Worm (Caenorhabditis elegans) whole organism, L3 larva: ENCODE data around the gene R05H10.1.

Experiments
- R02D3.7 ChIP-seq: fragments of 150-350 bp; optimal IDR thresholded peaks from 2 replicates; lab custom pipeline; 2014; ENCODE audit warnings: missing biosample characterization, missing genetic modification characterization
- ZK546.5 ChIP-seq: sonication (generic microtip); optimal IDR thresholded peaks from 2 replicates; lab custom pipeline; 2017; ENCODE audit warnings: missing biosample characterization, missing genetic modification characterization
- aly-2 ChIP-seq: fragments of 150-350 bp; optimal IDR thresholded peaks from 2 replicates; lab custom pipeline; 2014; ENCODE audit warnings: missing biosample characterization, missing genetic modification characterization
- ama-1 ChIP-seq: fragments of 150-350 bp; optimal IDR thresholded peaks from 2 replicates; lab custom pipeline; 2018
- ceh-16 ChIP-seq: sonication (generic microtip); optimal IDR thresholded peaks from 2 replicates; lab custom pipeline; 2017; ENCODE audit warnings: missing biosample characterization, missing genetic modification characterization
- ceh-28 ChIP-seq: fragments of 150-350 bp; optimal IDR thresholded peaks from 2 replicates; lab custom pipeline; 2014; ENCODE audit warnings: missing biosample characterization, missing genetic modification reagents, missing genetic modification characterization
- ceh-82 ChIP-seq: fragments of 150-350 bp; optimal IDR thresholded peaks from 2 replicates; lab custom pipeline; 2014; ENCODE audit warnings: missing biosample characterization, missing genetic modification characterization
- ceh-9 ChIP-seq: sonication (generic microtip); optimal IDR thresholded peaks from 2 replicates; lab custom pipeline; 2018; ENCODE audit warnings: missing biosample characterization, missing genetic modification characterization
- daf-12 ChIP-seq: fragments of 150-350 bp; optimal IDR thresholded peaks from 2 replicates; lab custom pipeline; 2014; ENCODE audit warnings: missing biosample characterization, missing genetic modification reagents, missing genetic modification characterization
- egl-27 ChIP-seq: sonication (generic microtip); optimal IDR thresholded peaks from 4 replicates; lab custom pipeline; 2017; ENCODE audit warnings: missing biosample characterization, missing genetic modification reagents, missing genetic modification characterization
- egl-5 ChIP-seq: fragments of 150-350 bp; optimal IDR thresholded peaks from 2 replicates; lab custom pipeline; 2017; ENCODE audit warnings: missing biosample characterization, missing genetic modification reagents, missing genetic modification characterization, inconsistent platforms
- elt-1 ChIP-seq: fragments of 150-350 bp; optimal IDR thresholded peaks from 2 replicates; lab custom pipeline; 2014; ENCODE audit warnings: missing biosample characterization, missing genetic modification characterization
- elt-2 ChIP-seq: sonication (generic microtip); optimal IDR thresholded peaks from 2 replicates; lab custom pipeline; 2016; ENCODE audit warnings: missing genetic modification reagents, mild to moderate bottlenecking, missing genetic modification characterization, missing compliant biosample characterization
- elt-3 ChIP-seq, 3 experiments: fragments of 150-350 bp in 1 of 3; sonication (generic microtip) in 2 of 3; optimal IDR thresholded peaks; 2 replicates in 2 of 3; 4 replicates in 1 of 3; lab custom pipeline; 2014 to 2017; ENCODE audit warnings: missing biosample characterization in 3 of 3, missing genetic modification characterization in 3 of 3
- eor-1 ChIP-seq, 2 experiments: fragments of 150-350 bp; optimal IDR thresholded peaks; 2 replicates each; lab custom pipeline; 2014 to 2018; ENCODE audit warnings: missing biosample characterization in 2 of 2, missing genetic modification characterization in 2 of 2
- fkh-10 ChIP-seq: sonication (generic microtip); optimal IDR thresholded peaks from 2 replicates; lab custom pipeline; 2017; ENCODE audit warnings: missing biosample characterization, missing genetic modification reagents, missing genetic modification characterization
- fkh-2 ChIP-seq: fragments of 150-350 bp; optimal IDR thresholded peaks from 2 replicates; lab custom pipeline; 2014; ENCODE audit warnings: missing biosample characterization, missing genetic modification reagents, missing genetic modification characterization
- fos-1 ChIP-seq: fragments of 150-350 bp; optimal IDR thresholded peaks from 2 replicates; lab custom pipeline; 2014; ENCODE audit warnings: missing biosample characterization, missing genetic modification characterization
- hmg-11 ChIP-seq: sonication (generic microtip); optimal IDR thresholded peaks from 2 replicates; lab custom pipeline; 2016; ENCODE audit warnings: missing genetic modification characterization, missing compliant biosample characterization
- jun-1 ChIP-seq: fragments of 150-350 bp; optimal IDR thresholded peaks from 2 replicates; lab custom pipeline; 2014; ENCODE audit warnings: missing biosample characterization, missing genetic modification reagents, missing genetic modification characterization
- lin-15B ChIP-seq: fragments of 150-350 bp; optimal IDR thresholded peaks from 2 replicates; lab custom pipeline; 2014; ENCODE audit warnings: missing biosample characterization, missing genetic modification characterization
- lin-39 ChIP-seq: fragments of 150-350 bp; optimal IDR thresholded peaks from 2 replicates; lab custom pipeline; 2018; ENCODE audit warnings: missing biosample characterization, missing genetic modification reagents, missing genetic modification characterization
- lsy-12 ChIP-seq: sonication (generic microtip); optimal IDR thresholded peaks from 2 replicates; lab custom pipeline; 2016; ENCODE audit warnings: mild to moderate bottlenecking, missing genetic modification characterization, missing compliant biosample characterization
- mdl-1 ChIP-seq: fragments of 150-350 bp; optimal IDR thresholded peaks from 2 replicates; lab custom pipeline; 2014; ENCODE audit warnings: missing biosample characterization, missing genetic modification characterization
- mml-1 ChIP-seq: fragments of 150-350 bp; sonication (generic microtip); optimal IDR thresholded peaks from 3 replicates; lab custom pipeline; 2014; ENCODE audit warnings: missing biosample characterization, missing genetic modification characterization
- nfya-1 ChIP-seq: sonication (generic microtip); optimal IDR thresholded peaks from 2 replicates; lab custom pipeline; 2017; ENCODE audit warnings: missing genetic modification characterization, mild to moderate bottlenecking, missing compliant biosample characterization, antibody characterized with exemption, moderate library complexity; ENCODE audit not compliant: insufficient read depth
- nhr-11 ChIP-seq: fragments of 150-350 bp; optimal IDR thresholded peaks from 2 replicates; lab custom pipeline; 2014; ENCODE audit warnings: missing biosample characterization, missing genetic modification characterization
- nhr-12 ChIP-seq: fragments of 150-350 bp; optimal IDR thresholded peaks from 2 replicates; lab custom pipeline; 2014; ENCODE audit warnings: missing biosample characterization, missing genetic modification characterization
- nhr-23 ChIP-seq: fragments of 150-350 bp; optimal IDR thresholded peaks from 2 replicates; lab custom pipeline; 2014; ENCODE audit warnings: missing biosample characterization, missing genetic modification reagents, missing genetic modification characterization
- nhr-237 ChIP-seq: fragments of 150-350 bp; optimal IDR thresholded peaks from 2 replicates; lab custom pipeline; 2014; ENCODE audit warnings: missing biosample characterization, missing genetic modification characterization
- nhr-25 ChIP-seq: sonication (generic microtip); optimal IDR thresholded peaks from 2 replicates; lab custom pipeline; 2017; ENCODE audit warnings: missing biosample characterization, missing genetic modification characterization
- nhr-28 ChIP-seq: fragments of 150-350 bp; optimal IDR thresholded peaks from 2 replicates; lab custom pipeline; 2014; ENCODE audit warnings: missing biosample characterization, missing genetic modification characterization
- nhr-43 ChIP-seq: sonication (generic microtip); optimal IDR thresholded peaks from 2 replicates; lab custom pipeline; 2016; ENCODE audit warnings: mild to moderate bottlenecking, missing genetic modification characterization, missing compliant biosample characterization; ENCODE audit not compliant: poor library complexity, severe bottlenecking
- nhr-67 ChIP-seq: fragments of 150-350 bp; optimal IDR thresholded peaks from 2 replicates; lab custom pipeline; 2014; ENCODE audit warnings: missing biosample characterization, missing genetic modification characterization
- nhr-76 ChIP-seq: fragments of 150-350 bp; sonication (generic microtip); optimal IDR thresholded peaks from 5 replicates; lab custom pipeline; 2014; ENCODE audit warnings: missing biosample characterization, missing genetic modification characterization
- nhr-77 ChIP-seq: fragments of 150-350 bp; optimal IDR thresholded peaks from 2 replicates; lab custom pipeline; 2014; ENCODE audit warnings: missing biosample characterization, missing genetic modification characterization
- pha-4 ChIP-seq: fragments of 150-350 bp; optimal IDR thresholded peaks from 2 replicates; lab custom pipeline; 2014; ENCODE audit warnings: missing biosample characterization, missing genetic modification reagents, missing genetic modification characterization
- pqm-1 ChIP-seq: fragments of 150-350 bp; optimal IDR thresholded peaks from 2 replicates; lab custom pipeline; 2017; ENCODE audit warnings: missing biosample characterization, missing genetic modification characterization, inconsistent platforms
- sea-2 ChIP-seq: fragments of 150-350 bp; sonication (generic microtip); optimal IDR thresholded peaks from 4 replicates; lab custom pipeline; 2014; ENCODE audit warnings: missing biosample characterization, missing genetic modification reagents, missing genetic modification characterization
- skn-1 ChIP-seq: fragments of 150-350 bp; optimal IDR thresholded peaks from 2 replicates; lab custom pipeline; 2014; ENCODE audit warnings: missing biosample characterization, missing genetic modification characterization
- snpc-4 ChIP-seq: fragments of 150-350 bp; optimal IDR thresholded peaks from 2 replicates; lab custom pipeline; 2014; ENCODE audit warnings: missing biosample characterization, missing genetic modification characterization
- tbx-2 ChIP-seq: sonication (generic microtip); optimal IDR thresholded peaks from 2 replicates; lab custom pipeline; 2016; ENCODE audit warnings: mild to moderate bottlenecking, missing genetic modification characterization, missing compliant biosample characterization
- unc-39 ChIP-seq: sonication (generic microtip); optimal IDR thresholded peaks from 4 replicates; lab custom pipeline; 2017; ENCODE audit warnings: missing biosample characterization, missing genetic modification characterization
- unc-62 ChIP-seq: fragments of 150-350 bp; sonication (generic microtip); optimal IDR thresholded peaks from 4 replicates; lab custom pipeline; 2014; ENCODE audit warnings: missing biosample characterization, missing genetic modification reagents, missing genetic modification characterization
- zag-1 ChIP-seq: fragments of 150-350 bp; optimal IDR thresholded peaks from 2 replicates; lab custom pipeline; 2014; ENCODE audit warnings: missing biosample characterization, missing genetic modification characterization
- ztf-11 ChIP-seq: fragments of 150-350 bp; optimal IDR thresholded peaks from 2 replicates; lab custom pipeline; 2014; ENCODE audit warnings: missing biosample characterization, missing genetic modification characterization
- ztf-4 ChIP-seq: fragments of 150-350 bp; optimal IDR thresholded peaks from 2 replicates; lab custom pipeline; 2014; ENCODE audit warnings: missing biosample characterization, missing genetic modification characterization

R05H10.1 gene

DNA sequence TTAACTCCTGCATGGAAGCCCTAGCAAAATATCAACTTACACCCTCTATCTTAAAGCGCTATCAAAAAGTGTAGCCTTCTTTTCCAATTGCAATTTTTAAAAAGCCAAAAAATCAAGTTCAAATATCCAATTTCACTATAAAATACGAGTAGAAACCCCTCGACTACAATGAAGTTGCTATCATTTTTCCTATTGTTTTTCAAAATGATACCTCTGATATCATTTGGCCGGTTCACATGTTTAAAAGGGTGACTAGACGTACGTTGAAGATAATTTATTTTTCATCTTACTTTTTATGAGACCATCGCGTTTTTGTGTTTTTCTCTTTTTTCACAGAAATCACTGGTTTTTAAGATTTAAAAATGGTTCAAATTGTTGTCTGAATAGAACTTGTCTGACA is at the start of gene R05H10.1:
TSS of gene R05H10.1 (plus strand) at position 334 of the 400 bp plus-strand sequence.
- TF ChIP-seq nfya-1 (tag; lab: Kevin White, UChicago) = no peak
- TF ChIP-seq ztf-4 (tag; lab: Kevin White, UChicago) = no peak
- no peak for TF ChIP-seq daf-12 (tag; lab: Kevin White, UChicago)
- no peak for TF ChIP-seq ceh-82 (tag; lab: Kevin White, UChicago)
- TF ChIP-seq pha-4 (tag; lab: Kevin White, UChicago) = no peak
- no peak for TF ChIP-seq mml-1 (tag; lab: Kevin White, UChicago)
- TF ChIP-seq elt-3 (tag; optimal IDR thresholded peaks at IDR 0.05; lab: Kevin White, UChicago) = no peak
- TF ChIP-seq snpc-4 (tag; lab: Kevin White, UChicago) = no peak
- no peak for TF ChIP-seq fos-1 (tag; lab: Kevin White, UChicago)
- TF ChIP-seq mdl-1 = no peak
- no peak for TF ChIP-seq nhr-11
- TF ChIP-seq eor-1 (tag; optimal IDR thresholded peaks at IDR 0.05; lab: Kevin White, UChicago) = no peak
- TF ChIP-seq ZK546.5 (tag; lab: Kevin White, UChicago) = no peak

DNA sequence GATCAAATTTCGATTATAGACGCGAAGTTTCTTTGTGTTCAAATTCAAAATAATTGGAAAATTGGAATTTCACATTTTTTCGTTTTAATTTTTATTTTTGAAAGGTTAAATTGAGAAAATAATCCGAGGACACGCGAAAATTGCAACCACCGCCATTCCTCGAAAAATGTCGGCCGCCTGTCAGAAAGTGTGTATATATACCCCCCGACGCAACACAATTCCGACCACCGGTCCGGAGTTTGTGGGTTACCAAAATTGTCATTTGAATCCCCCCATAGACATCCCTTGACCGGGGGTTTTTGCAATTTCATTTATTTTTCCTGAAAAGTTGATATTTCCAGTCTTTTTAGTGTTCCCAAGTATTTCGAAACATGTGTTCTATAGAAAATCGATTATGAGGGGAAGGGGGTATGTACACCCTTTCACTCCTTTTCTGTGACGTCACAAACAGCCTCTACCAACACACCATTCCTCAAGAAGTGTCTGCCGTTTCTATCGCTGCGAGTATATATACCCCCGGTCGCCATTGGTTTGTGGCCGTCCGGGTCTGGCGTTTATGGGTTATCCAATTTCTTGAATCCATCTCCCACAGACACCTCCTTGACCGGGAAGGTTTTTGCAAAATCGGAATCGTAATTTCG is 47.2 kb upstream of the R05H10.1 start, which contains the start of gene W01D2.3:
TSS of gene W01D2.3 (minus strand) at position 51 of the 641 bp plus-strand sequence.
- TF ChIP-seq skn-1 (tag; lab: Kevin White, UChicago) = peak; percentile 35
- TF ChIP-seq nhr-67 = no peak
- peak; percentile 43 for TF ChIP-seq elt-2 (tag; lab: Kevin White, UChicago)
- peak; percentile 91 for TF ChIP-seq nhr-77 (tag; lab: Kevin White, UChicago)
- peak; percentile 44 for TF ChIP-seq nhr-23 (tag; lab: Kevin White, UChicago)
- TF ChIP-seq tbx-2 (tag; lab: Kevin White, UChicago) = peak; percentile 49
- TF ChIP-seq nhr-43 = peak; percentile 75
- TF ChIP-seq ztf-4 (tag; lab: Kevin White, UChicago) = peak; percentile 81
- no peak for TF ChIP-seq elt-3 (tag; optimal IDR thresholded peaks at IDR 0.05; lab: Kevin White, UChicago)
- TF ChIP-seq aly-2 (tag; lab: Kevin White, UChicago) = peak; percentile 64
- TF ChIP-seq nhr-76 (tag; lab: Kevin White, UChicago) = no peak
- no peak for TF ChIP-seq R02D3.7 (tag; lab: Kevin White, UChicago)
- TF ChIP-seq zag-1 = no peak
- TF ChIP-seq unc-39 = no peak
- TF ChIP-seq nhr-237 (tag; lab: Kevin White, UChicago) = peak; percentile 2
- TF ChIP-seq nhr-28 = no peak
- peak; percentile 77 for TF ChIP-seq hmg-11 (tag; lab: Kevin White, UChicago)
- TF ChIP-seq lsy-12 (tag; lab: Kevin White, UChicago) = peak; percentile 64
- no peak for TF ChIP-seq daf-12 (tag; lab: Kevin White, UChicago)
- TF ChIP-seq nhr-25 (tag; lab: Kevin White, UChicago) = peak; percentile 89
- no peak for TF ChIP-seq mml-1 (tag; lab: Kevin White, UChicago)
- peak; percentile 80 for TF ChIP-seq ceh-28 (tag; lab: Kevin White, UChicago)
- no peak for TF ChIP-seq elt-1 (tag; lab: Kevin White, UChicago)
- no peak for TF ChIP-seq ZK546.5 (tag; lab: Kevin White, UChicago)
- TF ChIP-seq pqm-1 (tag; lab: Kevin White, UChicago) = no peak
- TF ChIP-seq fos-1 (tag; lab: Kevin White, UChicago) = no peak
- peak; percentile 47 for TF ChIP-seq jun-1
- TF ChIP-seq sea-2 = peak; percentile 52
- TF ChIP-seq nhr-12 = no peak
- TF ChIP-seq lin-15B (tag; lab: Kevin White, UChicago) = no peak
- no peak for TF ChIP-seq fkh-10 (GFP tag; lab: Kevin White, UChicago)
- peak; percentile 56 for TF ChIP-seq nfya-1 (tag; lab: Kevin White, UChicago)
- TF ChIP-seq ceh-9 (tag; lab: Kevin White, UChicago) = no peak
- TF ChIP-seq snpc-4 (tag; lab: Kevin White, UChicago) = peak; percentile 98
- peak; percentile 1 for TF ChIP-seq egl-5 (tag; lab: Kevin White, UChicago)
- TF ChIP-seq ama-1 = no peak
- peak; percentile 42 for TF ChIP-seq pha-4 (tag; lab: Kevin White, UChicago)
- TF ChIP-seq ceh-82 (tag; lab: Kevin White, UChicago) = peak; percentile 46
- TF ChIP-seq egl-27 = no peak
- no peak for TF ChIP-seq mdl-1
- peak in 1 of 2 experiments; percentile 10 for TF ChIP-seq eor-1 (tag; optimal IDR thresholded peaks at IDR 0.05; lab: Kevin White, UChicago)
- peak; percentile 41 for TF ChIP-seq lin-39 (tag; lab: Kevin White, UChicago)
- no peak for TF ChIP-seq ztf-11 (tag; lab: Kevin White, UChicago)
- no peak for TF ChIP-seq fkh-2
- no peak for TF ChIP-seq ceh-16 (tag; lab: Kevin White, UChicago)
- no peak for TF ChIP-seq unc-62 (GFP tag; lab: Kevin White, UChicago)
- TF ChIP-seq nhr-11 = no peak
